Worm (Caenorhabditis elegans) whole organism, late embryonic: Measurements from ENCODE around the gene Y17G7B.12.
A peak's percentile ranks its signal among the peaks of the same experiment; 100 is the strongest.

Experiments used
- C38D4.7 ChIP-seq: fragments of 200-800 bp; sonication (Bioruptor generic); optimal IDR thresholded peaks from 2 replicates; lab custom pipeline; 2018; ENCODE audit warnings: mild to moderate bottlenecking, missing genetic modification characterization, moderate library complexity, missing compliant biosample characterization
- F13H6.1 ChIP-seq: sonication (generic microtip); optimal IDR thresholded peaks from 2 replicates; lab custom pipeline; 2016; ENCODE audit warnings: missing genetic modification characterization, missing compliant biosample characterization
- ceh-14 ChIP-seq: sonication (generic microtip); optimal IDR thresholded peaks from 2 replicates; lab custom pipeline; 2016; ENCODE audit warnings: missing genotype, missing genetic modification characterization, missing compliant biosample characterization
- ceh-18 ChIP-seq: sonication (generic microtip); optimal IDR thresholded peaks from 2 replicates; lab custom pipeline; 2016; ENCODE audit warnings: missing genetic modification characterization, missing compliant biosample characterization
- ceh-19 ChIP-seq: fragments of 200-800 bp; sonication (Bioruptor generic); optimal IDR thresholded peaks from 2 replicates; lab custom pipeline; 2018; ENCODE audit warnings: mild to moderate bottlenecking, missing genetic modification characterization, missing compliant biosample characterization
- ceh-2 ChIP-seq: sonication (generic microtip); optimal IDR thresholded peaks from 2 replicates; lab custom pipeline; 2016; ENCODE audit warnings: missing genotype, missing genetic modification characterization, missing compliant biosample characterization
- ceh-24 ChIP-seq: sonication (generic microtip); optimal IDR thresholded peaks from 2 replicates; lab custom pipeline; 2016; ENCODE audit warnings: mild to moderate bottlenecking, missing genetic modification characterization, missing compliant biosample characterization
- ceh-30 ChIP-seq: fragments of 150-350 bp; optimal IDR thresholded peaks from 2 replicates; lab custom pipeline; 2014; ENCODE audit warnings: missing biosample characterization, missing genetic modification characterization
- ceh-31 ChIP-seq: sonication (generic microtip); optimal IDR thresholded peaks from 2 replicates; lab custom pipeline; 2016; ENCODE audit warnings: missing genetic modification characterization, missing compliant biosample characterization
- ceh-48 ChIP-seq: sonication (generic microtip); optimal IDR thresholded peaks from 2 replicates; lab custom pipeline; 2016; ENCODE audit warnings: missing genetic modification characterization, inconsistent platforms, missing compliant biosample characterization
- ceh-6 ChIP-seq: fragments of 200-800 bp; sonication (Bioruptor generic); optimal IDR thresholded peaks from 2 replicates; lab custom pipeline; 2018; ENCODE audit warnings: mild to moderate bottlenecking, missing genetic modification characterization, missing compliant biosample characterization
- ceh-9 ChIP-seq: sonication (generic microtip); optimal IDR thresholded peaks from 2 replicates; lab custom pipeline; 2016; ENCODE audit warnings: mild to moderate bottlenecking, missing genetic modification characterization, inconsistent platforms, missing compliant biosample characterization
- che-1 ChIP-seq: sonication (generic microtip); optimal IDR thresholded peaks from 2 replicates; lab custom pipeline; 2016; ENCODE audit warnings: mild to moderate bottlenecking, missing genetic modification characterization, missing compliant biosample characterization
- dve-1 ChIP-seq: sonication (generic microtip); optimal IDR thresholded peaks from 2 replicates; lab custom pipeline; 2017; ENCODE audit warnings: antibody characterized with exemption, mild to moderate bottlenecking, missing genetic modification characterization, missing compliant biosample characterization
- elt-2 ChIP-seq: sonication (generic microtip); optimal IDR thresholded peaks from 2 replicates; lab custom pipeline; 2016; ENCODE audit warnings: missing genetic modification reagents, missing genetic modification characterization, missing compliant biosample characterization
- eyg-1 ChIP-seq: sonication (generic microtip); optimal IDR thresholded peaks from 2 replicates; lab custom pipeline; 2016; ENCODE audit warnings: missing genotype, missing genetic modification characterization, missing compliant biosample characterization
- fax-1 ChIP-seq: sonication (generic microtip); optimal IDR thresholded peaks from 2 replicates; lab custom pipeline; 2016; ENCODE audit warnings: missing genotype, missing genetic modification characterization, missing compliant biosample characterization
- gmeb-2 ChIP-seq: sonication (generic microtip); optimal IDR thresholded peaks from 2 replicates; lab custom pipeline; 2016; ENCODE audit warnings: missing genetic modification characterization, inconsistent platforms, missing compliant biosample characterization
- hlh-30 ChIP-seq: sonication (generic microtip); optimal IDR thresholded peaks from 2 replicates; lab custom pipeline; 2017; ENCODE audit warnings: antibody characterized with exemption, missing genetic modification characterization, missing compliant biosample characterization; ENCODE audit not compliant: insufficient read depth
- hlh-6 ChIP-seq: sonication (generic microtip); optimal IDR thresholded peaks from 2 replicates; lab custom pipeline; 2016; ENCODE audit warnings: missing genotype, missing genetic modification characterization, missing compliant biosample characterization
- lim-6 ChIP-seq: sonication (generic microtip); optimal IDR thresholded peaks from 2 replicates; lab custom pipeline; 2016; ENCODE audit warnings: missing genetic modification characterization, missing compliant biosample characterization
- lin-11 ChIP-seq: fragments of 200-800 bp; sonication (Bioruptor generic); optimal IDR thresholded peaks from 2 replicates; lab custom pipeline; 2018; ENCODE audit warnings: mild to moderate bottlenecking, missing genetic modification characterization, missing compliant biosample characterization
- mec-3 ChIP-seq: sonication (generic microtip); optimal IDR thresholded peaks from 2 replicates; lab custom pipeline; 2016; ENCODE audit warnings: borderline replicate concordance, missing genetic modification characterization, missing compliant biosample characterization
- nhr-232 ChIP-seq: sonication (generic microtip); optimal IDR thresholded peaks from 2 replicates; lab custom pipeline; 2016; ENCODE audit warnings: missing genetic modification characterization, missing compliant biosample characterization
- npax-4 ChIP-seq: sonication (generic microtip); optimal IDR thresholded peaks from 2 replicates; lab custom pipeline; 2016; ENCODE audit warnings: missing genetic modification characterization, missing compliant biosample characterization
- odd-2 ChIP-seq: sonication (generic microtip); optimal IDR thresholded peaks from 2 replicates; lab custom pipeline; 2017; ENCODE audit warnings: antibody characterized with exemption, mild to moderate bottlenecking, missing genetic modification characterization, missing compliant biosample characterization
- pag-3 ChIP-seq: sonication (generic microtip); optimal IDR thresholded peaks from 2 replicates; lab custom pipeline; 2016; ENCODE audit warnings: missing compliant biosample characterization, missing genetic modification characterization, borderline replicate concordance
- pax-1 ChIP-seq: fragments of 150-350 bp; optimal IDR thresholded peaks from 2 replicates; lab custom pipeline; 2014; ENCODE audit warnings: missing biosample characterization, missing genetic modification characterization
- pha-2 ChIP-seq: sonication (generic microtip); optimal IDR thresholded peaks from 2 replicates; lab custom pipeline; 2017; ENCODE audit warnings: mild to moderate bottlenecking, missing genetic modification characterization, missing compliant biosample characterization
- pha-4 ChIP-seq: fragments of 150-350 bp; optimal IDR thresholded peaks from 2 replicates; lab custom pipeline; 2018; ENCODE audit warnings: missing biosample characterization, missing genetic modification reagents, missing genetic modification characterization
- pros-1 ChIP-seq: fragments of 150-350 bp; optimal IDR thresholded peaks from 2 replicates; lab custom pipeline; 2014; ENCODE audit warnings: missing biosample characterization, missing genetic modification reagents, missing genetic modification characterization
- ref-2 ChIP-seq: sonication (generic microtip); optimal IDR thresholded peaks from 2 replicates; lab custom pipeline; 2016; ENCODE audit warnings: missing genetic modification characterization, missing compliant biosample characterization
- rnt-1 ChIP-seq: sonication (generic microtip); optimal IDR thresholded peaks from 2 replicates; lab custom pipeline; 2016; ENCODE audit warnings: missing genetic modification characterization, missing compliant biosample characterization
- sdc-2 ChIP-seq: sonication (generic microtip); optimal IDR thresholded peaks from 2 replicates; lab custom pipeline; 2016; ENCODE audit warnings: missing genotype, missing genetic modification characterization, missing compliant biosample characterization
- sox-4 ChIP-seq: sonication (generic microtip); optimal IDR thresholded peaks from 2 replicates; lab custom pipeline; 2017; ENCODE audit warnings: mild to moderate bottlenecking, missing genetic modification characterization, inconsistent platforms, missing compliant biosample characterization
- tbx-2 ChIP-seq: sonication (generic microtip); optimal IDR thresholded peaks from 2 replicates; lab custom pipeline; 2016; ENCODE audit warnings: missing genetic modification characterization, missing compliant biosample characterization
- tbx-7 ChIP-seq: sonication (generic microtip); optimal IDR thresholded peaks from 2 replicates; lab custom pipeline; 2016; ENCODE audit warnings: missing genotype, missing genetic modification characterization, missing compliant biosample characterization
- unc-3 ChIP-seq, 2 experiments: fragments of 200-800 bp in 1 of 2; sonication (Bioruptor generic) in 1 of 2; sonication (generic microtip) in 1 of 2; conservative IDR thresholded peaks in 1 of 2; optimal IDR thresholded peaks in 1 of 2; 2 replicates each; pipeline versions ENCODE4 v1.3.6 to Lab custom; 2016 to 2022; ENCODE audit warnings: missing compliant biosample characterization in 2 of 2, missing genetic modification characterization in 2 of 2, missing genetic modification reagents in 1 of 2
- unc-42 ChIP-seq: sonication (generic microtip); optimal IDR thresholded peaks from 2 replicates; lab custom pipeline; 2016; ENCODE audit warnings: missing genotype, missing genetic modification characterization, missing compliant biosample characterization
- unc-86 ChIP-seq: sonication (generic microtip); optimal IDR thresholded peaks from 2 replicates; lab custom pipeline; 2016; ENCODE audit warnings: missing genetic modification characterization, missing compliant biosample characterization
- ztf-16 ChIP-seq: sonication (generic microtip); optimal IDR thresholded peaks from 2 replicates; lab custom pipeline; 2017; ENCODE audit warnings: missing genetic modification characterization, missing compliant biosample characterization

Y17G7B.12 gene

DNA sequence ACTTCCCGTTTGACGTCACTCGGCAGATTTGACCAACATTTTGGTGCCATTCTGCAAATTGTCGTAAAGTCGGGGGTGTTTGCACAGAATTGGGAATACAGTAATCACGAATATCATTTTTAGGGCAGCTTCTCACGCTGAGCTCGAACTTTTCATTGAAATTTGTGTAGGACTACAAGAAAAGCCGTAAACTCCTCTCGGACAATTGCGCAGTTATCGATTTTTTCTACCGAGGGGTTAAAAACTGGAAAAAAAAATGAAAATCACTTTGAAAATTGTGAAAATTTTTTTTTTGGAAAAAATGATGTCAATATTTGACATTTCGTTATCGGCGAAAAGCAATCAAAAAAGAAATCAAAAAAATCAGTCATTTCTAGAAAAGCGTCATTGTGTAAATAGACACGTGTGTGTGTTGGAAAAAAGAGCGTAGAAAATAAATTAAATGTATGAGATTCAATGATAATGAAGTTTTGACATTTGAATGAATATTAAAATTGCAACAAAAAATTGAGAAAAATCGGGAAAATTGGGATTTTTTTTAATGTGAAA lies 4.1 kb downstream of the Y17G7B.12 start, which contains the start of gene Y17G7B.8:
Gene Y17G7B.8 (minus strand): TSS at position 51 of the 549 bp plus-strand sequence.
- TF ChIP-seq pag-3 (tag; lab: Kevin White, UChicago) = no peak
- no peak for TF ChIP-seq lin-11 (tag; lab: Kevin White, UChicago)
- TF ChIP-seq sox-4 = no peak
- no peak for TF ChIP-seq sdc-2
- no peak for TF ChIP-seq fax-1
- no peak for TF ChIP-seq ceh-31 (tag; lab: Kevin White, UChicago)
- TF ChIP-seq rnt-1 (tag; lab: Kevin White, UChicago) = no peak
- TF ChIP-seq unc-86 (tag; lab: Kevin White, UChicago) = no peak
- TF ChIP-seq odd-2 (tag; lab: Kevin White, UChicago) = no peak
- TF ChIP-seq elt-2 (tag; lab: Kevin White, UChicago) = no peak
- TF ChIP-seq ceh-30 (tag; lab: Kevin White, UChicago) = no peak
- no peak for TF ChIP-seq hlh-6 (tag; lab: Kevin White, UChicago)
- TF ChIP-seq F13H6.1 (tag; lab: Kevin White, UChicago) = no peak
- no peak for TF ChIP-seq ceh-2
- TF ChIP-seq che-1 (tag; lab: Kevin White, UChicago) = no peak
- no peak for TF ChIP-seq ref-2 (tag; lab: Kevin White, UChicago)
- no peak for TF ChIP-seq npax-4 (tag; lab: Kevin White, UChicago)
- TF ChIP-seq hlh-30 (tag; lab: Kevin White, UChicago) = no peak

DNA sequence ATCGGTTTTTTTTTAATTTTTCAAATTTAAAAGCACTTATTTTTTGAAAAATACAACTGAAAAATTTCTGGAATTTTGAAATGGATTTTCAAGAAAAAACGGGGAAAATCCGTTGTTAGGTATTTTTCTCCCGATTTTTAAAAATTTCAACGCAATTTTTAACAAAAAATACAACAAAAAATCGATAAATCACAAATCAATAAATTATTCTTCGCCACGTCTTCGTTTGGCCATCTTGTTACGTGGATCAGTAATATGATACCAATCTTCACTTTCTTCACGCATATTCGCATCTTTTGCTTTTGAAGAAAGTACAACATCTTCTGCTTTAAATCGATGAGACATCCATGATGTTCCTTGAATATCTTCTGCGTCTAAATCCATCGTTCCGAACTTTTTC lies 5.0 kb downstream of the Y17G7B.12 start:
- TF ChIP-seq ceh-30 (tag; lab: Kevin White, UChicago) (no peak), ceh-24 (tag; lab: Kevin White, UChicago) (no peak), ceh-18 (tag; lab: Kevin White, UChicago) (no peak), ceh-14 (tag; lab: Kevin White, UChicago) (no peak), pha-2 (tag; lab: Kevin White, UChicago) (no peak), npax-4 (tag; lab: Kevin White, UChicago) (no peak), pros-1 (no peak), unc-42 (tag; lab: Kevin White, UChicago) (no peak), lim-6 (no peak), hlh-6 (tag; lab: Kevin White, UChicago) (no peak), sox-4 (no peak), fax-1 (no peak), pag-3 (tag; lab: Kevin White, UChicago) (no peak), gmeb-2 (tag; lab: Kevin White, UChicago) (no peak), pha-4 (tag; lab: Kevin White, UChicago) (no peak), ceh-19 (no peak), C38D4.7 (GFP tag; lab: Kevin White, UChicago) (no peak), tbx-2 (no peak)
- TF ChIP-seq, all 69 proteins: peak for 0

DNA sequence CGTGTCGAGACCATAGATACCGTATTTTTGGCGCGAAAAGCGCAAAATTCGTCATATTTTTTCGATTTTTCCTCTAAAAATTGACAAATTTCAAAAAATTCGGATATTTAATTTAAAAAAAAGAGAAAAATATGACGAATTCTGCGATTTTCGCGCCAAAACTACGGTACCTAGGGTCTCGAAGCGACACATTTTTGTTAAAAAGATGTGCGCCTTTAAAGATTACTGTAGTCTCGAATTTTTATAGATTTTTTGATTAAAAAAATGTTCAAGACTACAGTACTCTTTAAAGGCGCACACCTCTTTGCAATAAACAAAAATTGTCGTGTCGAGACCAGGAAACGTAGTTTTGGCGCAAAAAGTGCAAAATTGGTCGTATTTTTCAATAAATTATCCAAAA lies 12.4 kb downstream of the Y17G7B.12 start:
- no peak for TF ChIP-seq dve-1
- no peak for TF ChIP-seq mec-3 (tag; lab: Kevin White, UChicago)
- no peak for TF ChIP-seq tbx-7 (tag; lab: Kevin White, UChicago)
- TF ChIP-seq C38D4.7 (GFP tag; lab: Kevin White, UChicago) = no peak
- no peak for TF ChIP-seq ceh-48

DNA sequence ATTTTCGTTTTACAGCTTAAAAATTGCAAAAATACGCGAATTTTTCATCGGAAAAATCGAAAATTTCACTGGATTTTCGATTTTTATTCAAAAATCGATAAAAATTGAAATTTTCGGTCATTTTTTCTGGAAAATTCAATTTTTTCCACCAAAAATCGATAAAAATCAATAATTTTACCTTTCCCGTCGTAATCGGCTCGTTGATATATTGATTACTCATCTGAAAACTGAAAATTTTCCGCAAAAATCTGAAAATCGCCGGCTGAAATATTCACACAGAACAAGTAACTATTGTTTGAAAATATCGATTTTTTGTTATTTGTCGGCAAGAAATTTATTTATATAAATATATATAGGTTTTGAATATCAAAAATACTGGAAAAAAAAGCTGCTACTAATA lies 12.9 kb downstream of the Y17G7B.12 start, which contains the start of gene cyn-16:
Gene cyn-16 (minus strand): TSS at position 227 of the 400 bp plus-strand sequence.
- TF ChIP-seq ceh-48 = peak; percentile 37
- TF ChIP-seq lim-6 = no peak
- TF ChIP-seq, all 69 proteins: peak for 1

DNA sequence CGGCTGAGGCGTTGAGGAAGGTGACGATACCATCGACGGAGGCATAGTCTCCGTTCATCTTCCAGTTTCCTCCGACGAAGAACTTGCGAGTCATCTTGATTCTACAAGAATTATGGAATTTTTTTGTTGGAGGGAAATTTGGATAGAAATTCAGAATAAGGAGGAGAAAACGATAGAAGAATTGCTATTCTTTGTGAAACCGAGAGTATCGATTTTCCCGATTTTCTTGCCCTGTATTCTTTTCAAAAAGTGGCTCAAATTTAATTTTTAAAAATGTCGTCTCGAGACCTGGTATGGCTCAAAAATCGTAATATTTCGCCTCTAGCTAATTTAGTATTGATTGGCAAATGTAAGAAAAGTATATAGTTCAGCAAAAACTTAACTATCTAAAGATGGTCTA lies 15.4 kb downstream of the Y17G7B.12 start, which contains the start of gene tpi-1:
Gene tpi-1 (minus strand): TSS at position 101 of the 400 bp plus-strand sequence.
- TF ChIP-seq ceh-31 (tag; lab: Kevin White, UChicago) = no peak
- no peak for TF ChIP-seq unc-3 (GFP tag; conservative IDR thresholded peaks at IDR 0.05; lab: Robert Waterston, UW)
- TF ChIP-seq unc-3 (tag; optimal IDR thresholded peaks at IDR 0.05; lab: Kevin White, UChicago) = no peak
- no peak for TF ChIP-seq ceh-6 (GFP tag; lab: Kevin White, UChicago)
- no peak for TF ChIP-seq pha-4 (tag; lab: Kevin White, UChicago)
- no peak for TF ChIP-seq pax-1 (tag; lab: Kevin White, UChicago)
- no peak for TF ChIP-seq F13H6.1 (tag; lab: Kevin White, UChicago)
- no peak for TF ChIP-seq ztf-16 (tag; lab: Kevin White, UChicago)
- no peak for TF ChIP-seq ceh-24 (tag; lab: Kevin White, UChicago)
- TF ChIP-seq ceh-18 (tag; lab: Kevin White, UChicago) = no peak
- TF ChIP-seq nhr-232 = no peak
- no peak for TF ChIP-seq lim-6
- TF ChIP-seq eyg-1 (tag; lab: Kevin White, UChicago) = no peak
- TF ChIP-seq ceh-9 (tag; lab: Kevin White, UChicago) = no peak
- no peak for TF ChIP-seq C38D4.7 (GFP tag; lab: Kevin White, UChicago)
- no peak for TF ChIP-seq unc-86 (tag; lab: Kevin White, UChicago)
